Worm (Caenorhabditis elegans): Measurements from ENCODE around the gene oac-41.

DNA sequence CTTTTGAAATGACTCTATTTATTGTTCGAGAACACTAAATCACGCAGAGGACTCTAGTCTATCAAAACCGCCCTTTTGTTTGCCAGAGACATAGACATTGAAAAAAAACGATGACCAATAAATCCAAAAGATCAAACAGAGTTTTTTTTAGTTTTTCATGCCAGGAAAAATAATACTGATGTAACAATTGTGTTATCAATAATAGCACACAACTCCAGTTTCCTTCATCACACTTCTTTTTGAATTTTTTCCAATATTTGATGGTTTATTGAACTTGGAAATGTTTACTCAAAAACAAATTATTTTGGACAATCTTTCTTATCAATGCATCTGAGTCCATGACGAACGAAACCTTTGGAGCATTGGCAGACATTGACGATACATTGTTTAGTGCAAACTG lies 32.0 kb upstream of the oac-41 start, which contains the start of gene C25E10.8:
- TF ChIP-seq rcor-1 (GFP tag; IDR thresholded peaks at IDR 0.05) (no peak), F37B4.10 (GFP tag; IDR thresholded peaks at IDR 0.05) (no peak), ztf-25 (GFP tag; IDR thresholded peaks at IDR 0.05) (no peak), unc-62 (GFP tag; optimal IDR thresholded peaks at IDR 0.05) (no peak), madf-3 (GFP tag; IDR thresholded peaks at IDR 0.05) (no peak), pha-4 (tag; optimal IDR thresholded peaks at IDR 0.05) (no peak), T07F8.4 (tag; optimal IDR thresholded peaks at IDR 0.05) (no peak), snpc-3.4 (tag; optimal IDR thresholded peaks at IDR 0.05) (no peak), T26A5.8 (tag; optimal IDR thresholded peaks at IDR 0.05) (no peak), ama-1 (optimal IDR thresholded peaks at IDR 0.05) (no peak), ama-1 (GFP tag; optimal IDR thresholded peaks at IDR 0.05) (no peak)

Measured in whole organism, young adult.